Fruit fly (Drosophila melanogaster): Measurements from ENCODE around the gene CG2278.

- TF ChIP-seq CG15710 (tag; optimal IDR thresholded peaks at IDR 0.05) (no peak), CG8159 (tag; optimal IDR thresholded peaks at IDR 0.05) (no peak), CG34367 (tag; optimal IDR thresholded peaks at IDR 0.05) (no peak), EcR (GFP tag; optimal IDR thresholded peaks at IDR 0.05) (no peak), Pif1B (GFP tag; optimal IDR thresholded peaks at IDR 0.05) (no peak), Snoo (tag; optimal IDR thresholded peaks at IDR 0.05) (no peak), CG8301 (tag; optimal IDR thresholded peaks at IDR 0.05) (no peak), CG10348 (GFP tag; IDR thresholded peaks at IDR 0.05) (no peak), gl (tag; optimal IDR thresholded peaks at IDR 0.05) (no peak), CG4496 (GFP tag; IDR thresholded peaks at IDR 0.05) (no peak), CG32121 (GFP tag; IDR thresholded peaks at IDR 0.05) (no peak), D1 (tag; optimal IDR thresholded peaks at IDR 0.05) (no peak)
Observed at dm6 chrX:8142067-8142462, 28.0 kb downstream of the CG2278 start, which contains the start of gene Smox.

Measured in whole organism, pupa.